Worm (Caenorhabditis elegans): ENCODE results near the gene irg-8.

DNA sequence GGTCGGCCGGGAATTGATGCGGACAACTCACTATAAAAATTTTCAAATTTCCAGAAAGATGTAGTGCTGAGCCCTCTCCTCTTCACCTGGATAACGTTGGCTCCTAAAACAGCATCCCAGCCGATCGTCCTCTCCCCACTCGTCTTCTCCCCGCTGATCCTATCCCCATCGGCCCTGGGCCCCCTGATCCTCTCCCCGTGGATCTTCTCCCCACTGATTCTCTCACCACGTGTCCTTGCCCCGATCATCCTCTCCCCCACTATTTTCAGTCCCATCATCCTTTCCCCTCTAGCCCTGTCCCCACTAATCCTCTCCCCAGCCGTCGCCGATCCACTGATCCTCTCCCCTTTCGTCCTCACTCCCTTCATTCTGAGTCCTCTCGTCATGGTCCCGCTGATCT is 44.3 kb downstream of the irg-8 start:
- no peak for TF ChIP-seq unc-86 (tag; optimal IDR thresholded peaks at IDR 0.05)
- TF ChIP-seq pha-4 (tag; optimal IDR thresholded peaks at IDR 0.05), result no peak
